Worm (Caenorhabditis elegans) whole organism, midembryonic: ENCODE data around the gene F54D10.5.
"Not testable (repeated sequence)": the region's sequence is repeated elsewhere in the genome, so short reads cannot be mapped to it uniquely, and the experiment has no call there.

ENCODE experiments used
- T22C8.4 ChIP-seq: fragments of 200-800 bp; sonication (Bioruptor generic); IDR thresholded peaks from 2 replicates; pipeline ENCODE4 v1.3.6; 2022; ENCODE audit warnings: missing genetic modification characterization, missing compliant biosample characterization
- cog-1 ChIP-seq: sonication (generic microtip); optimal IDR thresholded peaks from 2 replicates; lab custom pipeline; 2016; ENCODE audit warnings: missing genetic modification characterization, missing compliant biosample characterization
- flt-1 ChIP-seq: fragments of 200-800 bp; sonication (Bioruptor generic); IDR thresholded peaks from 2 replicates; pipeline ENCODE4 v1.3.6; 2022; ENCODE audit warnings: missing genetic modification characterization, missing compliant biosample characterization
- klf-2 ChIP-seq: fragments of 200-800 bp; sonication (Bioruptor generic); conservative IDR thresholded peaks from 2 replicates; pipeline ENCODE4 v1.3.6; 2022; ENCODE audit warnings: missing genetic modification reagents, missing genetic modification characterization, missing compliant biosample characterization
- med-1 ChIP-seq: sonication (generic microtip); optimal IDR thresholded peaks from 2 replicates; lab custom pipeline; 2017; ENCODE audit warnings: missing genetic modification characterization, mild to moderate bottlenecking, missing compliant biosample characterization, antibody characterized with exemption, missing genetic modification reagents; ENCODE audit not compliant: insufficient read depth
- ref-1 ChIP-seq: fragments of 200-800 bp; sonication (Bioruptor generic); conservative IDR thresholded peaks from 2 replicates; pipeline ENCODE4 v1.3.6; 2022; ENCODE audit warnings: missing genetic modification reagents, missing genetic modification characterization, missing compliant biosample characterization
- tab-1 ChIP-seq: fragments of 200-800 bp; sonication (Bioruptor generic); IDR thresholded peaks from 2 replicates; pipeline ENCODE4 v1.3.6; 2022; ENCODE audit warnings: missing genetic modification characterization, missing compliant biosample characterization
- ztf-23 ChIP-seq: fragments of 200-800 bp; sonication (Bioruptor generic); IDR thresholded peaks from 2 replicates; pipeline ENCODE4 v1.3.6; 2022; ENCODE audit warnings: missing genetic modification reagents, missing genetic modification characterization, missing compliant biosample characterization
- ztf-29 ChIP-seq: fragments of 200-800 bp; sonication (Bioruptor generic); IDR thresholded peaks from 2 replicates; pipeline ENCODE4 v1.3.6; 2022; ENCODE audit warnings: missing genetic modification reagents, missing genetic modification characterization, missing compliant biosample characterization

Gene F54D10.5

ce11 chrII:3781238-3781637 is 26.7 kb downstream of the F54D10.5 start:
- no peak for TF ChIP-seq klf-2 (GFP tag; lab: Robert Waterston, UW)
- no peak for TF ChIP-seq flt-1 (GFP tag; lab: Robert Waterston, UW)
- TF ChIP-seq med-1 (GFP tag; lab: Kevin White, UChicago): no peak
- no peak for TF ChIP-seq tab-1 (GFP tag; lab: Robert Waterston, UW)
- TF ChIP-seq ref-1 (GFP tag; lab: Robert Waterston, UW): no peak
- no peak for TF ChIP-seq cog-1 (tag; lab: Kevin White, UChicago)
- no peak for TF ChIP-seq ztf-29 (GFP tag; lab: Robert Waterston, UW)
- TF ChIP-seq T22C8.4: no peak
- no peak for TF ChIP-seq ztf-23 (GFP tag; lab: Robert Waterston, UW)

- TF ChIP-seq flt-1 (GFP tag; lab: Robert Waterston, UW) (no peak), ztf-23 (GFP tag; lab: Robert Waterston, UW) (no peak), cog-1 (tag; lab: Kevin White, UChicago) (no peak), med-1 (GFP tag; lab: Kevin White, UChicago) (no peak), T22C8.4 (no peak), ztf-29 (GFP tag; lab: Robert Waterston, UW) (no peak), ref-1 (GFP tag; lab: Robert Waterston, UW) (no peak), tab-1 (GFP tag; lab: Robert Waterston, UW) (no peak), klf-2 (GFP tag; lab: Robert Waterston, UW) (no peak)
These were observed 28.5 kb downstream of the F54D10.5 start, which contains the start of gene T24E12.11 for ce11 chrII:3779463-3779862. T24E12.11 (minus strand) TSS chrII:3779563.

- TF ChIP-seq ref-1 (GFP tag; lab: Robert Waterston, UW): no peak
- no peak for TF ChIP-seq ztf-23 (GFP tag; lab: Robert Waterston, UW)
- no peak for TF ChIP-seq med-1 (GFP tag; lab: Kevin White, UChicago)
- TF ChIP-seq flt-1 (GFP tag; lab: Robert Waterston, UW): no peak
- TF ChIP-seq tab-1 (GFP tag; lab: Robert Waterston, UW): no peak
- no peak for TF ChIP-seq cog-1 (tag; lab: Kevin White, UChicago)
- no peak for TF ChIP-seq ztf-29 (GFP tag; lab: Robert Waterston, UW)
- TF ChIP-seq T22C8.4: no peak
- no peak for TF ChIP-seq klf-2 (GFP tag; lab: Robert Waterston, UW)
These were observed 30.2 kb downstream of the F54D10.5 start for ce11 chrII:3777802-3778201.

- TF ChIP-seq klf-2 (GFP tag; lab: Robert Waterston, UW): no peak
- no peak for TF ChIP-seq flt-1 (GFP tag; lab: Robert Waterston, UW)
- TF ChIP-seq med-1 (GFP tag; lab: Kevin White, UChicago): no peak
- no peak for TF ChIP-seq ztf-29 (GFP tag; lab: Robert Waterston, UW)
- TF ChIP-seq tab-1 (GFP tag; lab: Robert Waterston, UW): no peak
- TF ChIP-seq ztf-23 (GFP tag; lab: Robert Waterston, UW): no peak
- TF ChIP-seq cog-1 (tag; lab: Kevin White, UChicago): no peak
- no peak for TF ChIP-seq ref-1 (GFP tag; lab: Robert Waterston, UW)
- no peak for TF ChIP-seq T22C8.4
These were observed 32.3 kb downstream of the F54D10.5 start, which contains the start of gene T24E12.3 for ce11 chrII:3775719-3776118. T24E12.3 (plus strand) TSS chrII:3776019.

ce11 chrII:3773130-3773529 is 34.8 kb downstream of the F54D10.5 start, which contains the start of gene T24E12.10:
T24E12.10 (minus strand) TSS chrII:3773230.
- TF ChIP-seq klf-2 (GFP tag; lab: Robert Waterston, UW): no peak
- no peak for TF ChIP-seq tab-1 (GFP tag; lab: Robert Waterston, UW)
- TF ChIP-seq ztf-23 (GFP tag; lab: Robert Waterston, UW): no peak
- TF ChIP-seq flt-1 (GFP tag; lab: Robert Waterston, UW): no peak
- TF ChIP-seq ztf-29 (GFP tag; lab: Robert Waterston, UW): no peak
- no peak for TF ChIP-seq cog-1 (tag; lab: Kevin White, UChicago)
- TF ChIP-seq T22C8.4: no peak
- no peak for TF ChIP-seq ref-1 (GFP tag; lab: Robert Waterston, UW)
- no peak for TF ChIP-seq med-1 (GFP tag; lab: Kevin White, UChicago)

ce11 chrII:3771640-3772039 is 36.3 kb downstream of the F54D10.5 start:
- TF ChIP-seq ztf-29 (GFP tag; lab: Robert Waterston, UW) (no peak), ztf-23 (GFP tag; lab: Robert Waterston, UW) (no peak), ref-1 (GFP tag; lab: Robert Waterston, UW) (no peak), med-1 (GFP tag; lab: Kevin White, UChicago) (no peak), T22C8.4 (no peak), cog-1 (tag; lab: Kevin White, UChicago) (no peak), flt-1 (GFP tag; lab: Robert Waterston, UW) (no peak), tab-1 (GFP tag; lab: Robert Waterston, UW) (no peak), klf-2 (GFP tag; lab: Robert Waterston, UW) (no peak)

- TF ChIP-seq ref-1 (GFP tag; lab: Robert Waterston, UW) (no peak), T22C8.4 (no peak), ztf-23 (GFP tag; lab: Robert Waterston, UW) (no peak), cog-1 (tag; lab: Kevin White, UChicago) (no peak), flt-1 (GFP tag; lab: Robert Waterston, UW) (no peak), med-1 (GFP tag; lab: Kevin White, UChicago) (no peak), klf-2 (GFP tag; lab: Robert Waterston, UW) (no peak), tab-1 (GFP tag; lab: Robert Waterston, UW) (no peak)
These were observed 43.5 kb downstream of the F54D10.5 start, which contains the start of gene srx-112 for ce11 chrII:3764486-3764885. srx-112 (minus strand) TSS chrII:3764586.

- not testable (repeated sequence) for TF ChIP-seq ztf-23 (GFP tag; lab: Robert Waterston, UW); ref-1 (GFP tag; lab: Robert Waterston, UW); cog-1 (tag; lab: Kevin White, UChicago)
These were observed 46.4 kb downstream of the F54D10.5 start, which contains the start of gene T24E12.6 for ce11 chrII:3761599-3761998. T24E12.6 (minus strand) TSS chrII:3761699.

- no peak for TF ChIP-seq T22C8.4
- no peak for TF ChIP-seq med-1 (GFP tag; lab: Kevin White, UChicago)
- TF ChIP-seq klf-2 (GFP tag; lab: Robert Waterston, UW): no peak
- TF ChIP-seq ztf-29 (GFP tag; lab: Robert Waterston, UW): no peak
- TF ChIP-seq flt-1 (GFP tag; lab: Robert Waterston, UW): no peak
- TF ChIP-seq tab-1 (GFP tag; lab: Robert Waterston, UW): no peak
- no peak for TF ChIP-seq ref-1 (GFP tag; lab: Robert Waterston, UW)
- TF ChIP-seq cog-1 (tag; lab: Kevin White, UChicago): no peak
- TF ChIP-seq ztf-23 (GFP tag; lab: Robert Waterston, UW): no peak
These were observed 49.0 kb downstream of the F54D10.5 start, which contains the start of gene T24E12.12 for ce11 chrII:3759010-3759409. T24E12.12 (plus strand) TSS chrII:3759290.
